7 worm cellular contexts compared by ENCODE assay signal in the genomic region with DNA sequence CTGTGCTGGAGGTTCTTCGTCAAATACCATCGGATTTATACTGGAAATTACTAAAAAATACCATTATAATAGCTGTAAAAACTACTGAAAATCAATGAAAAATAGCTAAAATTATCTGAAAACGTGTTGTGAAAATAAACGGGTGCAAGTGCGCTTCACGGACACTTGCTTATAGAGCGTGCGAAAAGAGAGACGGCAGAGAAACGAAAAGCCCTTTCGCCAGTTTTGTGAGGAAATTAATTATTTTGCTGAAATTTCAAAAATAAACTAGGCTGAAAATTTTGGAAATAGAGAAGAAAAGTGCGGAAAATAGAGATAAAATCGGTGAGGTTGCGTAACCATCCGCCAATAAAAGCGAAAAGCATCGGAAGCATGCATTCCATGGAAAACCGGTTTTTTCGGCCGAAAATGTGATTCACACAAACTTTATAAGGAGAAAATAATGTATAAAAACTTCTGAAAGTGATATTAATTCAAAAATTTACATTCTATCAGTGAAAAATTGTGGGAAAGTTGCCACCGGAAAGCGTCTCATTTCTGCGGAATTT.
TF ChIP-seq lines count a peak whose summit lies in the region.

A gene (minus strand): TSS at position 57 of the 548 bp plus-strand sequence.

TF ChIP-seq in whole organism, L1 larva, 84 proteins besides CTCF, POLR2A, EP300 and RAD21 (continues in another document):
- peak; percentile 14 for TF ChIP-seq nhr-20 (tag; optimal IDR thresholded peaks at IDR 0.05; lab: Kevin White, UChicago)
- TF ChIP-seq blmp-1 (tag; optimal IDR thresholded peaks at IDR 0.05; lab: Kevin White, UChicago), result peak; percentile 95
- TF ChIP-seq lsy-2 (tag; optimal IDR thresholded peaks at IDR 0.05; lab: Kevin White, UChicago), result peak; percentile 37 to 52
- no peak for TF ChIP-seq lin-15B (tag; optimal IDR thresholded peaks at IDR 0.05; lab: Kevin White, UChicago)
- no peak for TF ChIP-seq F16B12.6 (tag; optimal IDR thresholded peaks at IDR 0.05; lab: Kevin White, UChicago)
- TF ChIP-seq C16A3.4 (tag; optimal IDR thresholded peaks at IDR 0.05; lab: Kevin White, UChicago), result peak; percentile 7
- no peak for TF ChIP-seq nhr-84 (tag; optimal IDR thresholded peaks at IDR 0.05; lab: Kevin White, UChicago)
- TF ChIP-seq unc-30 (tag; optimal IDR thresholded peaks at IDR 0.05; lab: Kevin White, UChicago), result no peak
- no peak for TF ChIP-seq unc-130 (tag; optimal IDR thresholded peaks at IDR 0.05; lab: Kevin White, UChicago)
- TF ChIP-seq sup-37 (GFP tag; optimal IDR thresholded peaks at IDR 0.05; lab: Kevin White, UChicago), result no peak
- peak in 1 of 3 experiments; percentile 31 for TF ChIP-seq ceh-82 (tag; optimal IDR thresholded peaks at IDR 0.05; lab: Kevin White, UChicago)
- peak in 1 of 3 experiments; percentile 41 for TF ChIP-seq dpl-1 (GFP tag; optimal IDR thresholded peaks at IDR 0.05; lab: Kevin White, UChicago)

TF ChIP-seq in whole organism, L2 larva, 48 proteins besides CTCF, POLR2A, EP300 and RAD21 (continues in another document):
- TF ChIP-seq gmeb-1 (tag; optimal IDR thresholded peaks at IDR 0.05; lab: Kevin White, UChicago), result no peak
- TF ChIP-seq lin-11 (tag; optimal IDR thresholded peaks at IDR 0.05; lab: Kevin White, UChicago), result no peak
- no peak for TF ChIP-seq egl-27 (tag; optimal IDR thresholded peaks at IDR 0.05; lab: Kevin White, UChicago)
- TF ChIP-seq lin-13 (GFP tag; optimal IDR thresholded peaks at IDR 0.05; lab: Kevin White, UChicago), result peak; percentile 30
- peak in 1 of 2 experiments; percentile 47 for TF ChIP-seq lsy-2 (tag; optimal IDR thresholded peaks at IDR 0.05; lab: Kevin White, UChicago)
- no peak for TF ChIP-seq nhr-25 (tag; optimal IDR thresholded peaks at IDR 0.05; lab: Kevin White, UChicago)
- no peak for TF ChIP-seq nhr-77 (tag; optimal IDR thresholded peaks at IDR 0.05; lab: Kevin White, UChicago)
- no peak for TF ChIP-seq nhr-21 (tag; optimal IDR thresholded peaks at IDR 0.05; lab: Kevin White, UChicago)
- TF ChIP-seq skn-1 (tag; optimal IDR thresholded peaks at IDR 0.05; lab: Kevin White, UChicago), result no peak
- TF ChIP-seq ztf-1 (GFP tag; conservative IDR thresholded peaks at IDR 0.05; lab: Robert Waterston, UW), result no peak
- TF ChIP-seq elt-1 (tag; optimal IDR thresholded peaks at IDR 0.05; lab: Kevin White, UChicago), result no peak
- peak; percentile 10 for TF ChIP-seq nhr-129 (tag; optimal IDR thresholded peaks at IDR 0.05; lab: Kevin White, UChicago)
- TF ChIP-seq lin-39 (tag; optimal IDR thresholded peaks at IDR 0.05; lab: Kevin White, UChicago), result no peak

TF ChIP-seq in whole organism, L3 larva, 47 proteins besides CTCF, POLR2A, EP300 and RAD21:
- peak; percentile 25 for TF ChIP-seq nfya-1 (tag; optimal IDR thresholded peaks at IDR 0.05; lab: Kevin White, UChicago; ENCODE audit: insufficient read depth)
- TF ChIP-seq hmg-11 (tag; optimal IDR thresholded peaks at IDR 0.05; lab: Kevin White, UChicago), result peak; percentile 39
- no peak for TF ChIP-seq ceh-9 (tag; optimal IDR thresholded peaks at IDR 0.05; lab: Kevin White, UChicago)
- TF ChIP-seq mdl-1 (tag; optimal IDR thresholded peaks at IDR 0.05; lab: Kevin White, UChicago), result no peak
- peak; percentile 59 for TF ChIP-seq pha-4 (tag; optimal IDR thresholded peaks at IDR 0.05; lab: Kevin White, UChicago)
- no peak for TF ChIP-seq ceh-28 (tag; optimal IDR thresholded peaks at IDR 0.05; lab: Kevin White, UChicago)
- peak; percentile 13 for TF ChIP-seq ama-1 (optimal IDR thresholded peaks at IDR 0.05; lab: Kevin White, UChicago)
- TF ChIP-seq nhr-77 (tag; optimal IDR thresholded peaks at IDR 0.05; lab: Kevin White, UChicago), result no peak
- peak; percentile 19 for TF ChIP-seq lin-15B (tag; optimal IDR thresholded peaks at IDR 0.05; lab: Kevin White, UChicago)
- no peak for TF ChIP-seq nhr-12 (tag; optimal IDR thresholded peaks at IDR 0.05; lab: Kevin White, UChicago)

TF ChIP-seq in whole organism, L4 larva, 104 proteins besides CTCF, POLR2A, EP300 and RAD21 (continues in another document):
- no peak for TF ChIP-seq snpc-1.2 (GFP tag; IDR thresholded peaks at IDR 0.05; lab: Robert Waterston, UW)
- no peak for TF ChIP-seq mdt-29 (GFP tag; IDR thresholded peaks at IDR 0.05; lab: Robert Waterston, UW)
- no peak for TF ChIP-seq F26F4.8 (GFP tag; conservative IDR thresholded peaks at IDR 0.05; lab: Robert Waterston, UW)
- no peak for TF ChIP-seq ceh-44 (GFP tag; IDR thresholded peaks at IDR 0.05; lab: Robert Waterston, UW)
- TF ChIP-seq nhr-237 (tag; optimal IDR thresholded peaks at IDR 0.05; lab: Kevin White, UChicago), result no peak
- TF ChIP-seq lin-38 (GFP tag; IDR thresholded peaks at IDR 0.05; lab: Robert Waterston, UW), result peak; percentile 77
- TF ChIP-seq hmg-1.1 (GFP tag; IDR thresholded peaks at IDR 0.05; lab: Robert Waterston, UW), result 0 out of 2 replicates have a peak, but pooled peaks have one; percentile 13
- no peak for TF ChIP-seq tra-1 (GFP tag; IDR thresholded peaks at IDR 0.05; lab: Robert Waterston, UW)
- no peak for TF ChIP-seq arid-1 (GFP tag; conservative IDR thresholded peaks at IDR 0.05; lab: Robert Waterston, UW)
- TF ChIP-seq Y75B8A.6 (GFP tag; IDR thresholded peaks at IDR 0.05; lab: Robert Waterston, UW), result no peak
- no peak for TF ChIP-seq vab-7 (GFP tag; IDR thresholded peaks at IDR 0.05; lab: Robert Waterston, UW)
- TF ChIP-seq daf-19 (GFP tag; conservative IDR thresholded peaks at IDR 0.05; lab: Robert Waterston, UW), result no peak
- TF ChIP-seq daf-12 (tag; optimal IDR thresholded peaks at IDR 0.05; lab: Kevin White, UChicago), result no peak
- TF ChIP-seq nhr-111 (GFP tag; optimal IDR thresholded peaks at IDR 0.05; lab: Kevin White, UChicago), result no peak

TF ChIP-seq in whole organism, early embryonic, 17 proteins besides CTCF, POLR2A, EP300 and RAD21:
- TF ChIP-seq F13C5.2 (tag; optimal IDR thresholded peaks at IDR 0.05; lab: Kevin White, UChicago) (peak; percentile 27), hmg-4 (GFP tag; optimal IDR thresholded peaks at IDR 0.05; lab: Kevin White, UChicago) (no peak)

TF ChIP-seq in whole organism, mixed stage, embryonic, 35 proteins besides CTCF, POLR2A, EP300 and RAD21:
- TF ChIP-seq elt-3 (tag; optimal IDR thresholded peaks at IDR 0.05; lab: Kevin White, UChicago) (no peak), mep-1 (tag; optimal IDR thresholded peaks at IDR 0.05; lab: Kevin White, UChicago) (peak; percentile 29), hlh-1 (tag; optimal IDR thresholded peaks at IDR 0.05; lab: Kevin White, UChicago) (peak; percentile 9)
TF ChIP-seq in whole organism, mixed stage, embryonic: peak in this region for 2.

TF ChIP-seq in whole organism, young adult, 124 proteins besides CTCF, POLR2A, EP300 and RAD21:
- TF ChIP-seq B0336.3 (GFP tag; IDR thresholded peaks at IDR 0.05; lab: Robert Waterston, UW) (no peak), attf-6 (GFP tag; IDR thresholded peaks at IDR 0.05; lab: Robert Waterston, UW) (no peak), rpc-1 (optimal IDR thresholded peaks at IDR 0.05; lab: Kevin White, UChicago) (no peak), rpc-1 (tag; optimal IDR thresholded peaks at IDR 0.05; lab: Kevin White, UChicago) (no peak), mcd-1 (GFP tag; IDR thresholded peaks at IDR 0.05; lab: Robert Waterston, UW) (peak; percentile 62), hmg-1.2 (GFP tag; IDR thresholded peaks at IDR 0.05; lab: Robert Waterston, UW) (peak; percentile 90), snpc-1.1 (tag; optimal IDR thresholded peaks at IDR 0.05; lab: Kevin White, UChicago; ENCODE audit: insufficient read depth) (no peak), F23B12.7 (tag; optimal IDR thresholded peaks at IDR 0.05; lab: Kevin White, UChicago; ENCODE audit: insufficient read depth) (peak; percentile 20), D2030.7 (GFP tag; IDR thresholded peaks at IDR 0.05; lab: Robert Waterston, UW) (no peak)
TF ChIP-seq in whole organism, young adult: peak in this region for 3.
